Fruit fly (Drosophila melanogaster): ENCODE measurements around the gene Cph.

Gene Cph

dm6 chrX:7137423-7137822 lies at the start of gene Cph:
Cph (plus strand) TSS chrX:7137723.
- TF ChIP-seq Hr4 (GFP tag; optimal IDR thresholded peaks at IDR 0.05) (no peak), svp (GFP tag) (peak; percentile 19)

dm6 chrX:7091909-7092308 lies 45.6 kb upstream of the Cph start:
- TF ChIP-seq OdsH (GFP tag; optimal IDR thresholded peaks at IDR 0.05) (no peak), acj6 (GFP tag; optimal IDR thresholded peaks at IDR 0.05) (no peak), net (GFP tag; optimal IDR thresholded peaks at IDR 0.05) (no peak), Eip93F (GFP tag; optimal IDR thresholded peaks at IDR 0.05) (no peak), CG6854 (GFP tag; optimal IDR thresholded peaks at IDR 0.05) (no peak), esn (GFP tag; optimal IDR thresholded peaks at IDR 0.05) (no peak), Smox (GFP tag; optimal IDR thresholded peaks at IDR 0.05) (no peak), Gug (GFP tag; IDR thresholded peaks at IDR 0.05) (no peak)

- no peak for TF ChIP-seq achi (GFP tag; optimal IDR thresholded peaks at IDR 0.05)
- TF ChIP-seq Met (GFP tag; optimal IDR thresholded peaks at IDR 0.05) = no peak
- TF ChIP-seq CG7368 (GFP tag; optimal IDR thresholded peaks at IDR 0.05) = no peak
- TF ChIP-seq eg (GFP tag; IDR thresholded peaks at IDR 0.05) = no peak
- no peak for TF ChIP-seq CG6163 (GFP tag; IDR thresholded peaks at IDR 0.05)
- TF ChIP-seq fd85E (GFP tag; optimal IDR thresholded peaks at IDR 0.05) = no peak
- TF ChIP-seq net (GFP tag; optimal IDR thresholded peaks at IDR 0.05) = no peak
- TF ChIP-seq Hr4 (GFP tag; optimal IDR thresholded peaks at IDR 0.05) = no peak
- no peak for TF ChIP-seq Ets96B (tag; optimal IDR thresholded peaks at IDR 0.05)
- TF ChIP-seq OdsH (GFP tag; optimal IDR thresholded peaks at IDR 0.05) = no peak
- no peak for TF ChIP-seq acj6 (GFP tag; optimal IDR thresholded peaks at IDR 0.05)
- TF ChIP-seq spab (GFP tag; optimal IDR thresholded peaks at IDR 0.05) = no peak
These were observed 43.4 kb upstream of the Cph start for dm6 chrX:7094169-7094568.

dm6 chrX:7094861-7095260 lies 42.7 kb upstream of the Cph start:
- TF ChIP-seq Gug (GFP tag; IDR thresholded peaks at IDR 0.05) (no peak), Sox102F (GFP tag; optimal IDR thresholded peaks at IDR 0.05) (no peak), Hr4 (GFP tag; optimal IDR thresholded peaks at IDR 0.05) (peak; percentile 63), CG32006 (GFP tag; optimal IDR thresholded peaks at IDR 0.05) (peak; percentile 72), Eip78C (GFP tag) (peak; percentile 70), ss (GFP tag; optimal IDR thresholded peaks at IDR 0.05) (no peak), CG8119 (GFP tag; IDR thresholded peaks at IDR 0.05) (peak; percentile 51; the same call in 1 of the 3 replicates), eg (GFP tag; IDR thresholded peaks at IDR 0.05) (peak; percentile 43; the same call in 1 of the 3 replicates), CG4318 (GFP tag; optimal IDR thresholded peaks at IDR 0.05) (peak; percentile 33)

- TF ChIP-seq Eip93F (GFP tag; optimal IDR thresholded peaks at IDR 0.05) = peak; percentile 80
- peak; percentile 71 for TF ChIP-seq CG16779 (tag; optimal IDR thresholded peaks at IDR 0.05)
- peak; percentile 78 for TF ChIP-seq CG8632 (GFP tag; optimal IDR thresholded peaks at IDR 0.05)
- peak; percentile 85 for TF ChIP-seq CG32006 (GFP tag; optimal IDR thresholded peaks at IDR 0.05)
- TF ChIP-seq achi (GFP tag; optimal IDR thresholded peaks at IDR 0.05) = peak; percentile 78
- peak; percentile 77 for TF ChIP-seq CG11762 (GFP tag; optimal IDR thresholded peaks at IDR 0.05; ENCODE audit: insufficient read depth)
- peak; percentile 67 for TF ChIP-seq CG1621 (tag; optimal IDR thresholded peaks at IDR 0.05)
- TF ChIP-seq net (GFP tag; optimal IDR thresholded peaks at IDR 0.05) = peak; percentile 75
- TF ChIP-seq esn (GFP tag; optimal IDR thresholded peaks at IDR 0.05) = peak; percentile 91
- peak; percentile 73 for TF ChIP-seq Sox15 (GFP tag; optimal IDR thresholded peaks at IDR 0.05)
- peak; percentile 90 for TF ChIP-seq pdm3 (GFP tag; optimal IDR thresholded peaks at IDR 0.05)
- peak; percentile 91 for TF ChIP-seq cyc (GFP tag; optimal IDR thresholded peaks at IDR 0.05)
- TF ChIP-seq Hr38 (GFP tag; optimal IDR thresholded peaks at IDR 0.05) = peak; percentile 57
- peak; percentile 88 for TF ChIP-seq Smox (GFP tag; optimal IDR thresholded peaks at IDR 0.05)
- TF ChIP-seq fkh (GFP tag; optimal IDR thresholded peaks at IDR 0.05) = peak; percentile 52
- peak; percentile 93 for TF ChIP-seq Hr39 (GFP tag; optimal IDR thresholded peaks at IDR 0.05)
- TF ChIP-seq CG9139 (GFP tag; optimal IDR thresholded peaks at IDR 0.05) = peak; percentile 17
- TF ChIP-seq CG6808 (GFP tag; optimal IDR thresholded peaks at IDR 0.05) = peak; percentile 74
- peak; percentile 92 for TF ChIP-seq CG31627 (GFP tag; optimal IDR thresholded peaks at IDR 0.05)
- peak; percentile 78 for TF ChIP-seq CG10669 (GFP tag; optimal IDR thresholded peaks at IDR 0.05)
- peak; percentile 93 for TF ChIP-seq CG6163 (GFP tag; IDR thresholded peaks at IDR 0.05)
- peak; percentile 96 for TF ChIP-seq svp (GFP tag)
- TF ChIP-seq CG7368 (GFP tag; optimal IDR thresholded peaks at IDR 0.05) = peak; percentile 83
- peak; percentile 70 for TF ChIP-seq Blimp-1 (GFP tag; optimal IDR thresholded peaks at IDR 0.05)
- peak; percentile 95 for TF ChIP-seq Eip78C (GFP tag)
- peak; percentile 87 for TF ChIP-seq Ets21C (GFP tag; optimal IDR thresholded peaks at IDR 0.05)
- TF ChIP-seq OdsH (GFP tag; optimal IDR thresholded peaks at IDR 0.05) = peak; percentile 85
- peak; percentile 75 for TF ChIP-seq Gug (GFP tag; IDR thresholded peaks at IDR 0.05)
- peak; percentile 79 for TF ChIP-seq CG6276 (GFP tag; optimal IDR thresholded peaks at IDR 0.05)
These were observed 42.1 kb upstream of the Cph start for dm6 chrX:7095292-7095911.
